Worm (Caenorhabditis elegans) whole organism, early embryonic: ENCODE results near the gene F58E2.2.

Experiments used
- B0310.2 ChIP-seq: sonication (generic microtip); optimal IDR thresholded peaks from 2 replicates; lab custom pipeline; 2016; ENCODE audit warnings: mild to moderate bottlenecking, missing genetic modification characterization, missing compliant biosample characterization
- F13C5.2 ChIP-seq: sonication (generic microtip); optimal IDR thresholded peaks from 2 replicates; lab custom pipeline; 2017; ENCODE audit warnings: mild to moderate bottlenecking, missing genetic modification characterization, inconsistent platforms, missing compliant biosample characterization
- aly-1 ChIP-seq: sonication (generic microtip); optimal IDR thresholded peaks from 2 replicates; lab custom pipeline; 2016; ENCODE audit warnings: missing genetic modification characterization, missing compliant biosample characterization
- ama-1 ChIP-seq: fragments of 150-350 bp; optimal IDR thresholded peaks from 2 replicates; lab custom pipeline; 2014
- ceh-13 ChIP-seq: fragments of 200-800 bp; sonication (Bioruptor generic); optimal IDR thresholded peaks from 2 replicates; lab custom pipeline; 2018; ENCODE audit warnings: mild to moderate bottlenecking, missing genetic modification characterization, missing compliant biosample characterization
- ceh-36 ChIP-seq: sonication (generic microtip); optimal IDR thresholded peaks from 2 replicates; lab custom pipeline; 2016; ENCODE audit warnings: missing genetic modification characterization, inconsistent platforms, missing compliant biosample characterization
- ets-7 ChIP-seq: sonication (generic microtip); optimal IDR thresholded peaks from 2 replicates; lab custom pipeline; 2016; ENCODE audit warnings: missing genotype, missing genetic modification characterization, missing compliant biosample characterization
- flt-1 ChIP-seq: fragments of 200-800 bp; sonication (Bioruptor generic); IDR thresholded peaks from 2 replicates; pipeline ENCODE4 v1.3.6; 2022; ENCODE audit warnings: missing genetic modification characterization, missing compliant biosample characterization
- hmbx-1 ChIP-seq: sonication (generic microtip); optimal IDR thresholded peaks from 2 replicates; lab custom pipeline; 2016; ENCODE audit warnings: mild to moderate bottlenecking, missing genetic modification characterization, missing compliant biosample characterization
- hmg-4 ChIP-seq: fragments of 200-800 bp; sonication (Bioruptor generic); optimal IDR thresholded peaks from 2 replicates; lab custom pipeline; 2018; ENCODE audit warnings: mild to moderate bottlenecking, missing genetic modification characterization, missing compliant biosample characterization
- hnd-1 ChIP-seq: sonication (generic microtip); optimal IDR thresholded peaks from 2 replicates; lab custom pipeline; 2016; ENCODE audit warnings: missing genetic modification characterization, missing compliant biosample characterization
- pes-1 ChIP-seq: fragments of 200-800 bp; sonication (Bioruptor generic); IDR thresholded peaks from 2 replicates; pipeline ENCODE4 v1.3.6; 2022; ENCODE audit warnings: missing genetic modification reagents, missing genetic modification characterization, missing compliant biosample characterization
- scrt-1 ChIP-seq: fragments of 200-800 bp; sonication (Bioruptor generic); IDR thresholded peaks from 2 replicates; pipeline ENCODE4 v1.3.6; 2022; ENCODE audit warnings: missing genetic modification characterization, missing compliant biosample characterization
- sea-1 ChIP-seq: fragments of 200-800 bp; sonication (Bioruptor generic); conservative IDR thresholded peaks from 2 replicates; pipeline ENCODE4 v1.3.6; 2022; ENCODE audit warnings: missing genetic modification characterization, missing compliant biosample characterization
- tbx-11 ChIP-seq: fragments of 200-800 bp; sonication (Bioruptor generic); IDR thresholded peaks from 2 replicates; pipeline ENCODE4 v1.3.6; 2022; ENCODE audit warnings: missing genetic modification characterization, missing compliant biosample characterization
- tbx-37 ChIP-seq: fragments of 200-800 bp; sonication (Bioruptor generic); conservative IDR thresholded peaks from 2 replicates; pipeline ENCODE4 v1.3.6; 2022; ENCODE audit warnings: missing genetic modification reagents, missing genetic modification characterization, missing compliant biosample characterization
- tra-4 ChIP-seq: sonication (generic microtip); optimal IDR thresholded peaks from 2 replicates; lab custom pipeline; 2017; ENCODE audit warnings: missing genetic modification characterization, missing compliant biosample characterization

Gene F58E2.2

ce11 chrIV:3482195-3482959 is 12.5 kb downstream of the F58E2.2 start, which contains the start of gene srz-82:
Gene srz-82 (plus strand): TSS chrIV:3482895.
- no peak for TF ChIP-seq tbx-11
- no peak for TF ChIP-seq B0310.2 (tag; lab: Kevin White, UChicago)
- no peak for TF ChIP-seq hnd-1
- no peak for TF ChIP-seq flt-1
- TF ChIP-seq ets-7 (tag; lab: Kevin White, UChicago): no peak
- no peak for TF ChIP-seq hmg-4 (GFP tag; lab: Kevin White, UChicago)
- no peak for TF ChIP-seq tra-4 (tag; lab: Kevin White, UChicago)
- TF ChIP-seq aly-1 (tag; lab: Kevin White, UChicago): no peak
- TF ChIP-seq sea-1: no peak
- no peak for TF ChIP-seq pes-1 (GFP tag; lab: Robert Waterston, UW)
- TF ChIP-seq ceh-13 (GFP tag; lab: Kevin White, UChicago): no peak
- no peak for TF ChIP-seq tbx-37 (GFP tag; lab: Robert Waterston, UW)
- no peak for TF ChIP-seq scrt-1
- TF ChIP-seq ceh-36 (tag; lab: Kevin White, UChicago): no peak

- no peak for TF ChIP-seq B0310.2 (tag; lab: Kevin White, UChicago)
- TF ChIP-seq tra-4 (tag; lab: Kevin White, UChicago): no peak
- TF ChIP-seq hmg-4 (GFP tag; lab: Kevin White, UChicago): no peak
- TF ChIP-seq ceh-36 (tag; lab: Kevin White, UChicago): no peak
- no peak for TF ChIP-seq ama-1 (lab: Kevin White, UChicago)
- no peak for TF ChIP-seq F13C5.2 (tag; lab: Kevin White, UChicago)
These were observed 21.6 kb downstream of the F58E2.2 start, which contains the start of gene srz-78 for ce11 chrIV:3491477-3491876. Gene srz-78 (plus strand): TSS chrIV:3491777.

ce11 chrIV:3493310-3493709 is 23.5 kb downstream of the F58E2.2 start, which contains the start of gene srz-79:
Gene srz-79 (plus strand): TSS chrIV:3493610.
- no peak for TF ChIP-seq sea-1
- no peak for TF ChIP-seq ceh-13 (GFP tag; lab: Kevin White, UChicago)
- no peak for TF ChIP-seq tbx-37 (GFP tag; lab: Robert Waterston, UW)

- TF ChIP-seq sea-1 (no peak), ceh-36 (tag; lab: Kevin White, UChicago) (no peak)
These were observed 26.5 kb downstream of the F58E2.2 start, which contains the start of gene C09G12.17 for ce11 chrIV:3496358-3496757. Gene C09G12.17 (minus strand): TSS chrIV:3496458.

DNA sequence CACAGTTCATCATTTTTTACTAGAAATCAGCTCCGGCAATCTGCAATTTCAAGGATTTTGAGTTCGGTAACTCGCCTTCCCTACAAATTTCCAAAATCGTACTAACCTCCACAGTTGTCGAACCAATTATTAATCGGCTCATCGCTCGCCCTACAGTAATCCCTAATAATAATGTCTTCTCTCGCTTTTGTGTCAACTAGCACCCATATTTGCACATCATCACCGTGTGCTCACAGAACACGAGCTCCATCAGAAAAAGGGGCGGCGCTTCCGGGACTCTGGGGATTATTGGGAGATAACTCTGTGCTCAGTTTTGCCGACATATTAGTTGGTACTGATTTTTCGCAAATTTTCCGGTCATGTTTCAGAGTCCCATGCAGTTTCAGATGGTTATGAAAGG is 28.1 kb downstream of the F58E2.2 start, which contains the start of gene ceh-53:
Gene ceh-53, plus strand, starts transcription at position 301 of the 400 bp plus-strand sequence.
- no peak for TF ChIP-seq ceh-13 (GFP tag; lab: Kevin White, UChicago)
- TF ChIP-seq B0310.2 (tag; lab: Kevin White, UChicago): no peak

- TF ChIP-seq sea-1 (no peak), ceh-36 (tag; lab: Kevin White, UChicago) (no peak), tbx-37 (GFP tag; lab: Robert Waterston, UW) (no peak), ama-1 (lab: Kevin White, UChicago) (no peak), ets-7 (tag; lab: Kevin White, UChicago) (no peak), B0310.2 (tag; lab: Kevin White, UChicago) (no peak), tbx-11 (no peak), hmbx-1 (tag; lab: Kevin White, UChicago) (no peak), tra-4 (tag; lab: Kevin White, UChicago) (no peak), ceh-13 (GFP tag; lab: Kevin White, UChicago) (no peak), hnd-1 (no peak), scrt-1 (no peak), hmg-4 (GFP tag; lab: Kevin White, UChicago) (no peak), F13C5.2 (tag; lab: Kevin White, UChicago) (no peak), aly-1 (tag; lab: Kevin White, UChicago) (no peak), pes-1 (GFP tag; lab: Robert Waterston, UW) (no peak), flt-1 (no peak)
These were observed 32.3 kb downstream of the F58E2.2 start for ce11 chrIV:3501981-3502736.

DNA sequence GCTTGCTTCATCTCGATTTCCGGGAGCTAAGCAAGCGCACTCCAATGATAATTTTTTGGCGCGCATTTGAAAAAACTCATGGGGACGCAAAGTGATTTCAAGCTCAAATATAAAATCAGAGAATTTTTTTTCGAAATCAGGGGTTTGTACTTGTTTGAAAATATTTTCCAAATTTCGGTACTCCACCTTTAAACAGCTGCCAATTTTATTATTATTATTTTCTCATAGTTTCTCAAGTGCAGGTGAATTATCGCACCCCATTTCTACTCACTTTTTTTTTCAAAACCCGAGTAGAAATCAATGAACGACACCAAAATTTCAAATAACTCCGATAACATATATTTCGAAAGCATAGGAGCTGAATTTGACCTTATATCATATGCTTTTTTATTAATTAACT is 34.3 kb downstream of the F58E2.2 start, which contains the start of gene srz-83:
Gene srz-83, plus strand, starts transcription at position 301 of the 400 bp plus-strand sequence.
- no peak for TF ChIP-seq F13C5.2 (tag; lab: Kevin White, UChicago)

DNA sequence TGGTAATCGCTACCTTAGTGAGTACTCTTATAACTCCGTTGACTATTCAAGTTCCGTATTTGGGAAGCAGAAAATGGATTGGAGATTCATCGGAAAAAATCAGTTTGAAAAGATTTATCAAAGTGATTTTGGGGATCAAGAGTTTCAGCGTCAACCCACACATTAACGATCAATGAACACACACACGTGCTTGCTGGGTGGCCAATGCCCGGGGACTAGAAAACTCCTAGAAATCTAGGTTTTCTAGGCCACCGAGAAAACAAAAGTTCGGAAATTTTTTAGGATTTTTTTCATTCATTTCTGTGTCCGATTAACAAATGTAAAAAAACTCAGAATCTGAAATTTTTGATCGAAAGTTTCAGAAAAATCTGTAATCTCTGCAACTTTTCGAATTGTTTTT is 36.1 kb downstream of the F58E2.2 start:
- peak; percentile 41 for TF ChIP-seq ama-1 (lab: Kevin White, UChicago)
- TF ChIP-seq pes-1 (GFP tag; lab: Robert Waterston, UW): no peak
